Fruit fly (Drosophila melanogaster) whole organism: Measurements from ENCODE around the gene CG7326.

Experiments
- CG8478 ChIP-seq: fragments of >200 bp; optimal IDR thresholded peaks from 2 replicates; lab custom pipeline; 2018; ENCODE audit warnings: inconsistent platforms
- Dll ChIP-seq: fragments of >200 bp; optimal IDR thresholded peaks from 2 replicates; lab custom pipeline; 2017
- EcR ChIP-seq, 2 experiments: fragments of >200 bp; optimal IDR thresholded peaks; 2 replicates each; lab custom pipeline; 2017; ENCODE audit warnings: missing biosample characterization in 2 of 2, missing genetic modification characterization in 2 of 2, missing genetic modification reagents in 2 of 2
- pan ChIP-seq: fragments of >200 bp; optimal IDR thresholded peaks from 2 replicates; lab custom pipeline; 2017
- psq ChIP-seq: fragments of >200 bp; optimal IDR thresholded peaks from 2 replicates; lab custom pipeline; 2017
- usp ChIP-seq: fragments of >200 bp; optimal IDR thresholded peaks from 2 replicates; lab custom pipeline; 2017; ENCODE audit warnings: missing biosample characterization, missing genetic modification characterization, mixed read lengths

dm6 chrX:18868142-18868541 is 4.6 kb upstream of the CG7326 start:
- TF ChIP-seq psq (lab: Kevin White, UChicago) (no peak), pan (lab: Kevin White, UChicago) (no peak), CG8478 (lab: Kevin White, UChicago) (no peak), EcR (GFP tag; optimal IDR thresholded peaks at IDR 0.05; lab: Kevin White, UChicago) (no peak), Dll (lab: Kevin White, UChicago) (no peak), usp (GFP tag; lab: Kevin White, UChicago) (no peak)
